Worm (Caenorhabditis elegans) whole organism, mixed stage, embryonic: ENCODE measurements around the gene txt-13.

Experiments
- unc-62 ChIP-seq: fragments of 150-350 bp; optimal IDR thresholded peaks from 2 replicates; lab custom pipeline; 2014; ENCODE audit warnings: missing biosample characterization, missing genetic modification reagents, missing genetic modification characterization
- ztf-11 ChIP-seq: fragments of 150-350 bp; optimal IDR thresholded peaks from 2 replicates; lab custom pipeline; 2014; ENCODE audit warnings: missing biosample characterization, missing genetic modification characterization

DNA sequence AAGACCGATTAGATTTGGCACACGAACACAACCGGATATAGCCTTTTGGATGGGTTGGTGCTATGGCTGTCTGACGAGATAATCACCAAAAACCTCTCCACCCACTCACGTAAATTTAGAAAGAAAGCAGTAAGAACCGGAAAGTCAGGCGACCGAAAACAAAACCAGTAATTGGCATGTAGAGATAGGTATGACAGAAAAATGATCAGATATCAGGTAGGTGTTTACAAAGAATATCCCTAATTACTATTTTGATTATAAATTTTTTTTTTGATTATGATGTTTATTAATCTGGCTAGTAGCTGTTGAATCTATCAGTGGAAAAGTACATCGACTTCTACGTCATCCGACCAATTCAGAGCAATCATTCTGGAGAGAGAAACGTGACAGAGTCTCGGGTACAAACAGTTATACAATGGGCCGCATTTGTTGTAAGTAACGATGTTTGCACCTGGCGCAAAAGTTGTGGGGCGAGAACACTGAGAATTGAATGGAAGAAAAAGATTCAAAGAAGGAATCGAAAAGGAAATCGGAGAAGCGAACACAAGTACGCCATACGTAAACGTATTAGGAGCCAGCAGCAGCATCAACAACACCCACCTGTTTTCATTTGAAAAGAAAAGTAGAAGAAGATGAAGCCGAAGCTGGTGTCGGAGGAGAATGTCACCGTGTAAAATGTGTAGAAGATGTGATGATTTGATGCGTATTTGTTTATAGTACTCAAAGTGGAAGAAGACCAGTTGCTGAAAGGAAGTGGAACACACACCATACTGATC, 19.3 kb upstream of the txt-13 start:
- TF ChIP-seq unc-62 (GFP tag; lab: Kevin White, UChicago) (no peak), ztf-11 (no peak)
